Worm (Caenorhabditis elegans) whole organism, L4/young adult: Measurements from ENCODE around the gene C09E9.1.

Experiments
- W03F9.2 ChIP-seq: fragments of 150-350 bp; optimal IDR thresholded peaks from 2 replicates; lab custom pipeline; 2014; ENCODE audit warnings: missing biosample characterization, missing genetic modification characterization
- dao-5 ChIP-seq: sonication (generic microtip); optimal IDR thresholded peaks from 2 replicates; lab custom pipeline; 2016; ENCODE audit warnings: missing genotype, missing genetic modification characterization, moderate library complexity, missing compliant biosample characterization
- him-1 ChIP-seq: sonication (generic microtip); optimal IDR thresholded peaks from 2 replicates; lab custom pipeline; 2016; ENCODE audit warnings: missing genotype, missing genetic modification reagents, missing genetic modification characterization, missing compliant biosample characterization

DNA sequence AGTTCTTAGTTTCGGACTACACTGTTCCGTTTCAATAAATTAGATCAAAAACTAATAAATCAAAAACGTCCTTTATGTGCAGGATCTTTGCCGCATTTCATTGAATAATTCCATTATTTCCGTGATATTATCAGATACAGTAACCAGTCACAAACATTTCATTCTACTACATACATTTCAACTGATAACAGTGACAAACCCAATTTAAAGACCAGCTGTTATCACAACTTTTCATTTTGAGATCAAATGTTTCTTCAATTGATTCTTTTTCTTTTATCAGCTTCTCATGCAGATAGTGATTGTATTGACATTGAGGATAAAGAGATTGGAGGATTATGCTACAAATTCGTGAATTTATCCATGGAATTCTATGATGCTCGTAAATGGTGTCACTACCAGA, 17.9 kb upstream of the C09E9.1 start, which contains the start of gene clec-168:
- no peak for TF ChIP-seq him-1
- no peak for TF ChIP-seq dao-5
- TF ChIP-seq W03F9.2 (tag; lab: Kevin White, UChicago), result no peak
